Fruit fly (Drosophila melanogaster): ENCODE data around the gene Tusp.
A peak's percentile ranks its signal among the peaks of the same experiment; 100 is the strongest.

Gene Tusp

DNA sequence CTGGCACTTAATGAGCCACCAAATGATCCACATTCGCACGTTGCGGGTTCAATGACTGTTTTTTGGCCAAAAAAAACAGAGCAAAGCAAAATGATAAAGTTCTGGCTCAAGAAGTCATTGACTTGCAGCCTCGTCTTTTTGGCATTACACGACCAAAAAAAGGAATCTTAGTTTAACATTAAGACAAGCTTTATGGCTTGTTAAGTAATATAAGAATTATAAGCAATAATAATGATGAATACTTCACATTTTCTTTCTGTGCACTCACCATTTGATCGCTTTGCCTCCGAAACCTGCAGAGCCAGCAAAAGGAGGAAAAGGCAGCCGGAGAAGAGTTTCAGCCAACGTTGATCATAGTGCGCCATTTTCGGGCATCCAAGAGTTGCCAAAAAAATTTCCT lies 14.5 kb upstream of the Tusp start:
- peak; percentile 1 for TF ChIP-seq Snoo (tag; optimal IDR thresholded peaks at IDR 0.05)
- TF ChIP-seq CG4496 (GFP tag; IDR thresholded peaks at IDR 0.05) = no peak

- TF ChIP-seq Pif1A (GFP tag; optimal IDR thresholded peaks at IDR 0.05) = no peak
- TF ChIP-seq CG34367 (tag; optimal IDR thresholded peaks at IDR 0.05) = no peak
- TF ChIP-seq CG12605 (GFP tag; IDR thresholded peaks at IDR 0.05) = no peak
Observed at dm6 chr3R:27593580-27594187, 14.0 kb upstream of the Tusp start.

DNA sequence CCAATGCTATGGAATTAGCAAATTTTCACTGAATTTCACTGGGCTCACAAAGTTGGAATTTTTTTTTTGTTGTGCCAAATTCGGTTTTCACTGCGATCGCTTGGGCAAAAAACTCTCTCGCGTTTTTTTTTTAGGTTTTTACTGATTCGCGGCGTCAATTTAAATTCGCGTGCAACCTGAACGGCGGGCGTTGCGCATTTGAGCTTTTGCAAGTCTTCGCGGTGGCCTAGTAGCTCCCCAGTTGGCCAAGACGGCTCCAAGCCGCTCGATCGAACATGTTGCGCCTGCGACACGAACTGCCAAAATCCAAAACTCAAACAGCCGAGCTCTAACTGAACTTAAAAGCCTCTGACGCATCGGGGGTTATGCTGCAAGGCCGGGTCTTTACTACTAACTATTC lies 11.7 kb upstream of the Tusp start, which contains the start of gene CG5639:
TSS of gene CG5639 (minus strand) at position 152 of the 400 bp plus-strand sequence.
- TF ChIP-seq fd96Ca (GFP tag; IDR thresholded peaks at IDR 0.05) = no peak
- TF ChIP-seq CG17806 (tag; optimal IDR thresholded peaks at IDR 0.05) = no peak
- no peak for TF ChIP-seq rn (GFP tag; IDR thresholded peaks at IDR 0.05)
- no peak for TF ChIP-seq CG12605 (GFP tag; IDR thresholded peaks at IDR 0.05)
- TF ChIP-seq Ets98B (GFP tag; IDR thresholded peaks at IDR 0.05) = no peak; the same call in 1 of the 2 replicates
- TF ChIP-seq CG14655 (GFP tag; optimal IDR thresholded peaks at IDR 0.05) = no peak
- TF ChIP-seq CG13204 (GFP tag; optimal IDR thresholded peaks at IDR 0.05) = no peak
- TF ChIP-seq CG10348 (GFP tag; IDR thresholded peaks at IDR 0.05) = no peak
- no peak for TF ChIP-seq CG15710 (tag; optimal IDR thresholded peaks at IDR 0.05)

- TF ChIP-seq Snoo (tag; optimal IDR thresholded peaks at IDR 0.05) (peak; percentile 39), gl (tag; optimal IDR thresholded peaks at IDR 0.05) (no peak)
Observed at dm6 chr3R:27597258-27597657, 10.4 kb upstream of the Tusp start.

DNA sequence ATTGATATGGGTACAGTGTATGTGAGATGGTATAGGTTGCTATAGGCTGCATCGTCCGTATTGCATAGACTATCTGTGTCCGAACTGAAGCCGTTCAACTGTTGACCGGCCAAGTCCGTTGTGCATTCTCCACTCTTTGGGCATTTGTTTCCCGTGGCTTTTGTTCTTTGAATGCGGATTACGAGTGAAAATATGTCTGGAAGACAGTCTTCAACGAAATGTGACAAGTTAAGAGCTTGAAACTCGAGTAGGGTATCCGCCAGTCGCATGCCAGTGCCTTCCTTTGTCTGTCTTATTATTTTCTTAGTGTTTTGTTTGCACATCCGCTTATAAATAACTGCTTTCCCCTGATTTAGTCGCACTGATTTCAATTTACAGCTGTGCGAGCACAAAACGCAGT lies 4.0 kb upstream of the Tusp start:
- TF ChIP-seq CG14655 (GFP tag; optimal IDR thresholded peaks at IDR 0.05) (peak; percentile 26), fd96Ca (GFP tag; IDR thresholded peaks at IDR 0.05) (peak; percentile 48; the same call in 1 of the 3 replicates), CG17806 (tag; optimal IDR thresholded peaks at IDR 0.05) (no peak), rn (GFP tag; IDR thresholded peaks at IDR 0.05) (no peak), CG34367 (tag; optimal IDR thresholded peaks at IDR 0.05) (no peak), D1 (tag; optimal IDR thresholded peaks at IDR 0.05) (no peak), CG12605 (GFP tag; IDR thresholded peaks at IDR 0.05) (no peak), CG15710 (tag; optimal IDR thresholded peaks at IDR 0.05) (no peak), Pif1A (GFP tag; optimal IDR thresholded peaks at IDR 0.05) (no peak), CG4496 (GFP tag; IDR thresholded peaks at IDR 0.05) (peak; percentile 46; the same call in 1 of the 3 replicates), gl (tag; optimal IDR thresholded peaks at IDR 0.05) (peak; percentile 48), CG13204 (GFP tag; optimal IDR thresholded peaks at IDR 0.05) (no peak), CG8301 (tag; optimal IDR thresholded peaks at IDR 0.05) (peak; percentile 12), CG32121 (GFP tag; IDR thresholded peaks at IDR 0.05) (peak; percentile 34; the same call in 1 of the 2 replicates), Snoo (tag; optimal IDR thresholded peaks at IDR 0.05) (no peak), EcR (GFP tag; optimal IDR thresholded peaks at IDR 0.05) (peak; percentile 51), Ets98B (GFP tag; IDR thresholded peaks at IDR 0.05) (peak; percentile 27; the same call in 1 of the 2 replicates), CG10348 (GFP tag; IDR thresholded peaks at IDR 0.05) (no peak), CG9948 (tag; optimal IDR thresholded peaks at IDR 0.05) (no peak), CG8159 (tag; optimal IDR thresholded peaks at IDR 0.05) (no peak), Pif1B (GFP tag; optimal IDR thresholded peaks at IDR 0.05) (no peak)

DNA sequence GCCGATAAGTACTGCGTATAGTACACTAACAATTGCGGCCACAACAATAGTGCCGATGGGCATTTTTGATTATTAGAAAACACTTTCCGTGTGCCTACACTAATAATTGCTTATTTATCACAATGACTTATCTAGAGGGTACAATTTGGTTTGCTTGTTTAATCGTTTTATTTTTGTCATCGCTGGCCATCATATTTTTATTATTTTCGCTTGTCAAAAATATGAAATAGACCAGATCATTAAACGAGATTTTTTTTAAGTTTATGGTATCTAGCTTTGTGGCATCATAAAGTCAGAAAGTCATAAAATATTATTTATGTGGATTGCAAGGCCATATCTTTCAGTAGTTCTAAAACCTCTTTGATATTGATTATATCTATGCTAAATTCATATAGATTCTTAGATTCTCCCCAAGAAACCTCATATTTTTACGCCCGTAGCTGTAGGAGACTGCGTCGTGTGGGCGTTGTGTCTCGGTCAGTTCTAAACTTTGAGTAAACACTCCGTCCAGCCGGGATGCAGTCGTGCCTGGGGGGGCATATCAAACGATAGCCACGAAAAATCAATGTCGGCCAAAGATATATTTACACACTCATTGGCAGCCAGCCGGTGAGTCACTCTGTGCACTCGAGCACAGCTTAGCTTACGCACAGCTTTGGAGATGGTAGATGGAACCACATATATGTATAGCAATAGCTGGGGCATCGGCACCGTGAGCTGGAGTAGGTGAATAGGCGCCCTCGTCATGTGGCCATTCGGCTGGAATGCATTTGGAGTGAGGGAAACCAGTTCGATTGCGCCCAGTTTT lies 2.8 kb upstream of the Tusp start:
- TF ChIP-seq CG10348 (GFP tag; IDR thresholded peaks at IDR 0.05) (no peak), CG32121 (GFP tag; IDR thresholded peaks at IDR 0.05) (peak; percentile 57), Snoo (tag; optimal IDR thresholded peaks at IDR 0.05) (peak; percentile 40), CG8159 (tag; optimal IDR thresholded peaks at IDR 0.05) (peak; percentile 53), gl (tag; optimal IDR thresholded peaks at IDR 0.05) (no peak), CG17806 (tag; optimal IDR thresholded peaks at IDR 0.05) (peak; percentile 39), rn (GFP tag; IDR thresholded peaks at IDR 0.05) (no peak), Pif1B (GFP tag; optimal IDR thresholded peaks at IDR 0.05) (no peak), EcR (GFP tag; optimal IDR thresholded peaks at IDR 0.05) (no peak), CG9948 (tag; optimal IDR thresholded peaks at IDR 0.05) (peak; percentile 60), CG15710 (tag; optimal IDR thresholded peaks at IDR 0.05) (peak; percentile 50), CG14655 (GFP tag; optimal IDR thresholded peaks at IDR 0.05) (peak; percentile 83), Ets98B (GFP tag; IDR thresholded peaks at IDR 0.05) (no peak; the same call in 1 of the 2 replicates), CG13204 (GFP tag; optimal IDR thresholded peaks at IDR 0.05) (no peak), CG12605 (GFP tag; IDR thresholded peaks at IDR 0.05) (no peak), CG34367 (tag; optimal IDR thresholded peaks at IDR 0.05) (peak; percentile 59), Pif1A (GFP tag; optimal IDR thresholded peaks at IDR 0.05) (peak; percentile 56), D1 (tag; optimal IDR thresholded peaks at IDR 0.05) (no peak), fd96Ca (GFP tag; IDR thresholded peaks at IDR 0.05) (peak; percentile 19; the same call in 1 of the 3 replicates), CG4496 (GFP tag; IDR thresholded peaks at IDR 0.05) (peak; percentile 58; the same call in 2 of the 3 replicates), CG8301 (tag; optimal IDR thresholded peaks at IDR 0.05) (peak; percentile 72)
